Worm (Caenorhabditis elegans) whole organism, L3 larva: ENCODE results near the gene srh-129.

Experiments
- elt-3 ChIP-seq, 3 experiments: fragments of 150-350 bp in 1 of 3; sonication (generic microtip) in 2 of 3; optimal IDR thresholded peaks; 2 replicates in 2 of 3; 4 replicates in 1 of 3; lab custom pipeline; 2014 to 2017; ENCODE audit warnings: missing biosample characterization in 3 of 3, missing genetic modification characterization in 3 of 3
- nhr-77 ChIP-seq: fragments of 150-350 bp; optimal IDR thresholded peaks from 2 replicates; lab custom pipeline; 2014; ENCODE audit warnings: missing biosample characterization, missing genetic modification characterization

ce11 chrV:5110684-5111083, 33.0 kb downstream of the srh-129 start, which contains the start of gene ugt-63:
- TF ChIP-seq nhr-77 (tag; lab: Kevin White, UChicago) (no peak), elt-3 (tag; optimal IDR thresholded peaks at IDR 0.05; lab: Kevin White, UChicago) (no peak)
